Worm (Caenorhabditis elegans) whole organism, L3 larva: ENCODE results near the gene srv-7.

ENCODE experiments used
- aly-2 ChIP-seq: fragments of 150-350 bp; optimal IDR thresholded peaks from 2 replicates; lab custom pipeline; 2014; ENCODE audit warnings: missing biosample characterization, missing genetic modification characterization
- ceh-9 ChIP-seq: sonication (generic microtip); optimal IDR thresholded peaks from 2 replicates; lab custom pipeline; 2018; ENCODE audit warnings: missing biosample characterization, missing genetic modification characterization
- elt-1 ChIP-seq: fragments of 150-350 bp; optimal IDR thresholded peaks from 2 replicates; lab custom pipeline; 2014; ENCODE audit warnings: missing biosample characterization, missing genetic modification characterization
- elt-3 ChIP-seq, 3 experiments: fragments of 150-350 bp in 1 of 3; sonication (generic microtip) in 2 of 3; optimal IDR thresholded peaks; 2 replicates in 2 of 3; 4 replicates in 1 of 3; lab custom pipeline; 2014 to 2017; ENCODE audit warnings: missing biosample characterization in 3 of 3, missing genetic modification characterization in 3 of 3
- fkh-2 ChIP-seq: fragments of 150-350 bp; optimal IDR thresholded peaks from 2 replicates; lab custom pipeline; 2014; ENCODE audit warnings: missing biosample characterization, missing genetic modification reagents, missing genetic modification characterization
- fos-1 ChIP-seq: fragments of 150-350 bp; optimal IDR thresholded peaks from 2 replicates; lab custom pipeline; 2014; ENCODE audit warnings: missing biosample characterization, missing genetic modification characterization
- lin-15B ChIP-seq: fragments of 150-350 bp; optimal IDR thresholded peaks from 2 replicates; lab custom pipeline; 2014; ENCODE audit warnings: missing biosample characterization, missing genetic modification characterization
- lin-39 ChIP-seq: fragments of 150-350 bp; optimal IDR thresholded peaks from 2 replicates; lab custom pipeline; 2018; ENCODE audit warnings: missing biosample characterization, missing genetic modification reagents, missing genetic modification characterization
- mdl-1 ChIP-seq: fragments of 150-350 bp; optimal IDR thresholded peaks from 2 replicates; lab custom pipeline; 2014; ENCODE audit warnings: missing biosample characterization, missing genetic modification characterization
- mml-1 ChIP-seq: fragments of 150-350 bp; sonication (generic microtip); optimal IDR thresholded peaks from 3 replicates; lab custom pipeline; 2014; ENCODE audit warnings: missing biosample characterization, missing genetic modification characterization
- nhr-23 ChIP-seq: fragments of 150-350 bp; optimal IDR thresholded peaks from 2 replicates; lab custom pipeline; 2014; ENCODE audit warnings: missing biosample characterization, missing genetic modification reagents, missing genetic modification characterization
- pha-4 ChIP-seq: fragments of 150-350 bp; optimal IDR thresholded peaks from 2 replicates; lab custom pipeline; 2014; ENCODE audit warnings: missing biosample characterization, missing genetic modification reagents, missing genetic modification characterization
- unc-62 ChIP-seq: fragments of 150-350 bp; sonication (generic microtip); optimal IDR thresholded peaks from 4 replicates; lab custom pipeline; 2014; ENCODE audit warnings: missing biosample characterization, missing genetic modification reagents, missing genetic modification characterization

DNA sequence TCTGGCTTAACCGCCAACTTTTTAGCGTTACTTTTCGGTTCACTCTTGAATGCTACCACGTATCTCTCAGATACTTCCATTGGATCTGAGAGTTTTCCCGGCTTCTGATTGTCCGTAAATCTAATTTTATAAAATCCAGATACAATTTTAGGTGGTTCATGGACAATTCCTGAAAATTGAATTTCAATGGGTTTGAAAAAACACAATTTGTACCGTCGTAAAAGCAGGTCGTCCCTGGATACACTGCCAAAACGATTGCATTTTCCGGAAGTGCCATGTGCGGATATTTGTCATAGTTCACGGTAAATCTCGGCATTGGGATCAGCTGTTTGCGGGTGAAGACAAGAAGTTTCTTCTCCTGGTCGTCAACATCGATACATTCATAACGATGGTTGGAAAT, 8.2 kb downstream of the srv-7 start:
- TF ChIP-seq pha-4 (tag; lab: Kevin White, UChicago) (no peak), mml-1 (no peak), elt-3 (tag; optimal IDR thresholded peaks at IDR 0.05; lab: Kevin White, UChicago) (no peak), elt-1 (tag; lab: Kevin White, UChicago) (no peak), nhr-23 (tag; lab: Kevin White, UChicago) (no peak), ceh-9 (tag; lab: Kevin White, UChicago) (no peak), fos-1 (tag; lab: Kevin White, UChicago) (no peak), aly-2 (no peak), unc-62 (GFP tag; lab: Kevin White, UChicago) (no peak), mdl-1 (tag; lab: Kevin White, UChicago) (no peak), lin-39 (tag; lab: Kevin White, UChicago) (no peak), fkh-2 (no peak), lin-15B (tag; lab: Kevin White, UChicago) (no peak)
